Fruit fly (Drosophila melanogaster) whole organism, prepupa: Measurements from ENCODE around the gene unc80.
A peak's percentile ranks its signal among the peaks of the same experiment; 100 is the strongest.

ENCODE experiments used
- Blimp-1 ChIP-seq: fragments of 200-800 bp; sonication (Bioruptor generic); optimal IDR thresholded peaks from 3 replicates; lab custom pipeline; 2017; ENCODE audit warnings: missing biosample characterization, missing genetic modification characterization, mild to moderate bottlenecking, moderate library complexity, missing genetic modification reagents
- CG10631 ChIP-seq: fragments of 200-800 bp; sonication (Bioruptor generic); optimal IDR thresholded peaks from 2 replicates; lab custom pipeline; 2016; ENCODE audit warnings: missing biosample characterization, missing genetic modification characterization
- CG11294 ChIP-seq: fragments of 200-800 bp; sonication (Bioruptor generic); IDR thresholded peaks from 2 replicates; pipeline ENCODE4 v1.3.6; 2022; ENCODE audit warnings: missing biosample characterization, missing genetic modification characterization
- CG11762 ChIP-seq: fragments of 200-800 bp; sonication (Bioruptor generic); optimal IDR thresholded peaks from 3 replicates; lab custom pipeline; 2016; ENCODE audit warnings: missing biosample characterization, missing genetic modification characterization; ENCODE audit not compliant: insufficient read depth
- CG11902 ChIP-seq: fragments of 200-800 bp; sonication (Bioruptor generic); optimal IDR thresholded peaks from 3 replicates; lab custom pipeline; 2016; ENCODE audit warnings: missing biosample characterization, missing genetic modification characterization
- CG15336 ChIP-seq: fragments of 200-800 bp; sonication (Bioruptor generic); IDR thresholded peaks from 2 replicates; pipeline ENCODE4 v1.3.6; 2022; ENCODE audit warnings: missing biosample characterization, missing genetic modification characterization
- CG1621 ChIP-seq: fragments of 200-800 bp; sonication (Bioruptor generic); optimal IDR thresholded peaks from 3 replicates; lab custom pipeline; 2018; ENCODE audit warnings: missing biosample characterization, mild to moderate bottlenecking, missing genetic modification characterization
- CG16779 ChIP-seq: fragments of 200-800 bp; sonication (Bioruptor generic); optimal IDR thresholded peaks from 3 replicates; lab custom pipeline; 2017; ENCODE audit warnings: missing biosample characterization, mild to moderate bottlenecking, missing genetic modification characterization
- CG3032 ChIP-seq: fragments of 200-800 bp; optimal IDR thresholded peaks from 2 replicates; lab custom pipeline; 2019; ENCODE audit warnings: missing biosample characterization, mild to moderate bottlenecking, missing genetic modification characterization, moderate library complexity
- CG31627 ChIP-seq: fragments of 200-800 bp; sonication (Bioruptor generic); optimal IDR thresholded peaks from 3 replicates; lab custom pipeline; 2016; ENCODE audit warnings: missing biosample characterization, missing genetic modification characterization
- CG32006 ChIP-seq: fragments of 200-800 bp; sonication (Bioruptor generic); optimal IDR thresholded peaks from 3 replicates; lab custom pipeline; 2017; ENCODE audit warnings: missing biosample characterization, mild to moderate bottlenecking, missing genetic modification characterization
- CG34406 ChIP-seq: fragments of 200-800 bp; sonication (Bioruptor generic); optimal IDR thresholded peaks from 3 replicates; lab custom pipeline; 2016; ENCODE audit warnings: missing biosample characterization, missing genetic modification characterization
- CG3919 ChIP-seq: fragments of 200-800 bp; sonication (Bioruptor generic); optimal IDR thresholded peaks from 3 replicates; lab custom pipeline; 2016; ENCODE audit warnings: missing biosample characterization, missing genetic modification characterization
- CG4318 ChIP-seq: fragments of 200-800 bp; sonication (Bioruptor generic); optimal IDR thresholded peaks from 3 replicates; lab custom pipeline; 2017; ENCODE audit warnings: missing biosample characterization, mild to moderate bottlenecking, missing genetic modification characterization
- CG6163 ChIP-seq: fragments of 200-800 bp; sonication (Bioruptor generic); IDR thresholded peaks from 3 replicates; pipeline ENCODE4 v1.3.6; 2022; ENCODE audit warnings: missing biosample characterization, missing genetic modification characterization
- CG6276 ChIP-seq: fragments of 200-800 bp; sonication (Bioruptor generic); optimal IDR thresholded peaks from 2 replicates; lab custom pipeline; 2017; ENCODE audit warnings: missing biosample characterization, mild to moderate bottlenecking, missing genetic modification characterization
- CG6792 ChIP-seq: fragments of 200-800 bp; sonication (Bioruptor generic); optimal IDR thresholded peaks from 3 replicates; lab custom pipeline; 2016; ENCODE audit warnings: missing biosample characterization, missing genetic modification characterization
- CG6808 ChIP-seq: fragments of 200-800 bp; sonication (Bioruptor generic); optimal IDR thresholded peaks from 3 replicates; lab custom pipeline; 2017; ENCODE audit warnings: missing biosample characterization, missing genetic modification characterization, mild to moderate bottlenecking, moderate library complexity, missing genetic modification reagents
- CG6854 ChIP-seq: fragments of 200-800 bp; sonication (Bioruptor generic); optimal IDR thresholded peaks from 2 replicates; lab custom pipeline; 2017; ENCODE audit warnings: missing biosample characterization, mild to moderate bottlenecking, missing genetic modification characterization
- CG8119 ChIP-seq: fragments of 200-800 bp; sonication (Bioruptor generic); IDR thresholded peaks from 3 replicates; pipeline ENCODE4 v1.3.6; 2022; ENCODE audit warnings: missing biosample characterization, missing genetic modification characterization
- CG8319 ChIP-seq: fragments of 200-800 bp; sonication (Bioruptor generic); optimal IDR thresholded peaks from 3 replicates; lab custom pipeline; 2016; ENCODE audit warnings: missing biosample characterization, missing genetic modification characterization
- CG8632 ChIP-seq: fragments of 200-800 bp; sonication (Bioruptor generic); optimal IDR thresholded peaks from 3 replicates; lab custom pipeline; 2016; ENCODE audit warnings: missing biosample characterization, missing genetic modification characterization
- CG9139 ChIP-seq: fragments of 200-800 bp; sonication (Bioruptor generic); optimal IDR thresholded peaks from 3 replicates; lab custom pipeline; 2017; ENCODE audit warnings: missing biosample characterization, mild to moderate bottlenecking, missing genetic modification characterization
- Eip75B ChIP-seq: fragments of 200-800 bp; sonication (Bioruptor generic); optimal IDR thresholded peaks from 3 replicates; lab custom pipeline; 2016; ENCODE audit warnings: missing biosample characterization, missing genetic modification characterization
- Eip78C ChIP-seq: fragments of 200-800 bp; sonication (Bioruptor generic); peaks from one replicate; lab custom pipeline; 2016; ENCODE audit warnings: missing biosample characterization, missing genetic modification characterization
- Eip93F ChIP-seq: fragments of 200-800 bp; sonication (Bioruptor generic); optimal IDR thresholded peaks from 2 replicates; lab custom pipeline; 2016; ENCODE audit warnings: missing biosample characterization, mild to moderate bottlenecking, missing genetic modification characterization
- Gug ChIP-seq: fragments of 200-800 bp; sonication (Bioruptor generic); IDR thresholded peaks from 2 replicates; pipeline ENCODE4 v1.3.6; 2022; ENCODE audit warnings: missing biosample characterization, missing genetic modification characterization
- Hr38 ChIP-seq: sonication (Bioruptor generic); optimal IDR thresholded peaks from 2 replicates; lab custom pipeline; 2016; ENCODE audit warnings: missing biosample characterization, missing genetic modification characterization
- Hr4 ChIP-seq: fragments of 200-800 bp; sonication (Bioruptor generic); optimal IDR thresholded peaks from 3 replicates; lab custom pipeline; 2016; ENCODE audit warnings: missing biosample characterization, missing genetic modification characterization
- Lpt ChIP-seq: fragments of 200-800 bp; sonication (Bioruptor generic); optimal IDR thresholded peaks from 3 replicates; lab custom pipeline; 2016; ENCODE audit warnings: missing biosample characterization, missing genetic modification characterization
- Met ChIP-seq: fragments of 200-800 bp; sonication (Bioruptor generic); optimal IDR thresholded peaks from 3 replicates; lab custom pipeline; 2016; ENCODE audit warnings: missing biosample characterization, missing genetic modification characterization
- OdsH ChIP-seq: fragments of 200-800 bp; sonication (Bioruptor generic); optimal IDR thresholded peaks from 3 replicates; lab custom pipeline; 2016; ENCODE audit warnings: missing biosample characterization, missing genetic modification characterization
- Smox ChIP-seq: fragments of 200-800 bp; sonication (Bioruptor generic); optimal IDR thresholded peaks from 3 replicates; lab custom pipeline; 2016; ENCODE audit warnings: missing biosample characterization, missing genetic modification characterization
- Sox102F ChIP-seq: fragments of 200-800 bp; sonication (Bioruptor generic); optimal IDR thresholded peaks from 2 replicates; lab custom pipeline; 2016; ENCODE audit warnings: missing biosample characterization, mild to moderate bottlenecking, missing genetic modification characterization
- Sox15 ChIP-seq: fragments of 200-800 bp; sonication (Bioruptor generic); optimal IDR thresholded peaks from 3 replicates; lab custom pipeline; 2016; ENCODE audit warnings: missing biosample characterization, missing genetic modification characterization
- achi ChIP-seq: fragments of 200-800 bp; sonication (Bioruptor generic); optimal IDR thresholded peaks from 3 replicates; lab custom pipeline; 2016; ENCODE audit warnings: missing biosample characterization, missing genetic modification characterization
- acj6 ChIP-seq: fragments of 200-800 bp; sonication (Bioruptor generic); optimal IDR thresholded peaks from 3 replicates; lab custom pipeline; 2016; ENCODE audit warnings: missing biosample characterization, missing genetic modification characterization
- cyc ChIP-seq: fragments of 200-800 bp; sonication (Bioruptor generic); optimal IDR thresholded peaks from 3 replicates; lab custom pipeline; 2016; ENCODE audit warnings: missing biosample characterization, missing genetic modification characterization
- dac ChIP-seq: fragments of 200-800 bp; sonication (Bioruptor generic); optimal IDR thresholded peaks from 2 replicates; lab custom pipeline; 2017; ENCODE audit warnings: missing biosample characterization, mild to moderate bottlenecking, missing genetic modification characterization
- eg ChIP-seq: fragments of 200-800 bp; sonication (Bioruptor generic); IDR thresholded peaks from 3 replicates; pipeline ENCODE4 v1.3.6; 2022; ENCODE audit warnings: missing biosample characterization, missing genetic modification characterization
- esn ChIP-seq: fragments of 200-800 bp; sonication (Bioruptor generic); optimal IDR thresholded peaks from 2 replicates; lab custom pipeline; 2016; ENCODE audit warnings: missing biosample characterization, mild to moderate bottlenecking, missing genetic modification characterization, moderate library complexity
- fd59A ChIP-seq: fragments of 200-800 bp; sonication (Bioruptor generic); optimal IDR thresholded peaks from 2 replicates; lab custom pipeline; 2017; ENCODE audit warnings: missing biosample characterization, mild to moderate bottlenecking, missing genetic modification characterization, missing genetic modification reagents
- fd85E ChIP-seq: fragments of 200-800 bp; sonication (Bioruptor generic); optimal IDR thresholded peaks from 3 replicates; lab custom pipeline; 2016; ENCODE audit warnings: missing biosample characterization, missing genetic modification characterization
- fkh ChIP-seq: fragments of 200-800 bp; sonication (Bioruptor generic); optimal IDR thresholded peaks from 3 replicates; lab custom pipeline; 2017; ENCODE audit warnings: missing biosample characterization, mild to moderate bottlenecking, missing genetic modification characterization, moderate library complexity
- lz ChIP-seq: fragments of 200-800 bp; sonication (Bioruptor generic); optimal IDR thresholded peaks from 3 replicates; lab custom pipeline; 2016; ENCODE audit warnings: missing biosample characterization, missing genetic modification characterization
- net ChIP-seq: fragments of 200-800 bp; sonication (Bioruptor generic); optimal IDR thresholded peaks from 3 replicates; lab custom pipeline; 2016; ENCODE audit warnings: missing biosample characterization, missing genetic modification characterization
- pdm3 ChIP-seq: fragments of 200-800 bp; sonication (Bioruptor generic); optimal IDR thresholded peaks from 3 replicates; lab custom pipeline; 2016; ENCODE audit warnings: missing biosample characterization, missing genetic modification characterization
- salr ChIP-seq, 2 experiments: fragments of 200-800 bp; sonication (Bioruptor generic); optimal IDR thresholded peaks; 3 replicates each; lab custom pipeline; 2016 to 2018; ENCODE audit warnings: missing biosample characterization in 2 of 2, missing genetic modification characterization in 2 of 2, mild to moderate bottlenecking in 1 of 2
- spab ChIP-seq: fragments of 200-800 bp; sonication (Bioruptor generic); optimal IDR thresholded peaks from 2 replicates; lab custom pipeline; 2017; ENCODE audit warnings: missing biosample characterization, mild to moderate bottlenecking, missing genetic modification characterization, missing genetic modification reagents
- ss ChIP-seq, 2 experiments: fragments of 200-800 bp; sonication (Bioruptor generic); optimal IDR thresholded peaks; 2 replicates in 1 of 2; 3 replicates in 1 of 2; lab custom pipeline; 2017 to 2018; ENCODE audit warnings: mild to moderate bottlenecking in 2 of 2, missing biosample characterization in 2 of 2, missing genetic modification characterization in 2 of 2, moderate library complexity in 1 of 2
- svp ChIP-seq: fragments of 200-800 bp; sonication (Bioruptor generic); peaks from one replicate; lab custom pipeline; 2016; ENCODE audit warnings: missing biosample characterization, missing genetic modification characterization
- topi ChIP-seq: fragments of 200-800 bp; sonication (Bioruptor generic); optimal IDR thresholded peaks from 3 replicates; lab custom pipeline; 2016; ENCODE audit warnings: missing biosample characterization, missing genetic modification characterization
- vri ChIP-seq: fragments of 200-800 bp; sonication (Bioruptor generic); optimal IDR thresholded peaks from 3 replicates; lab custom pipeline; 2016; ENCODE audit warnings: missing biosample characterization, mild to moderate bottlenecking, missing genetic modification characterization

Gene unc80

dm6 chr3R:27706039-27706580 lies 43.9 kb downstream of the unc80 start:
- TF ChIP-seq fd59A = no peak
- TF ChIP-seq Hr4 = no peak
- TF ChIP-seq Eip78C (GFP tag; lab: Kevin White, UChicago) = peak; percentile 17
- TF ChIP-seq CG6808 = peak; percentile 19
- TF ChIP-seq CG8319 (GFP tag; lab: Kevin White, UChicago) = no peak
- no peak for TF ChIP-seq salr (GFP tag; optimal IDR thresholded peaks at IDR 0.05; lab: Kevin White, UChicago)
- peak; percentile 10 for TF ChIP-seq CG6854 (GFP tag; lab: Kevin White, UChicago)
- no peak for TF ChIP-seq Met (GFP tag; lab: Kevin White, UChicago)
- no peak for TF ChIP-seq dac (GFP tag; lab: Kevin White, UChicago)
- peak; percentile 76 for TF ChIP-seq CG6276
- no peak for TF ChIP-seq CG32006
- no peak for TF ChIP-seq Hr38 (GFP tag; lab: Kevin White, UChicago)
- peak; percentile 89 for TF ChIP-seq svp (GFP tag; lab: Kevin White, UChicago)
- no peak; the same call in 1 of the 2 replicates for TF ChIP-seq CG15336 (GFP tag; lab: Robert Waterston, UW)
- no peak for TF ChIP-seq spab (GFP tag; lab: Kevin White, UChicago)
- no peak for TF ChIP-seq Smox (GFP tag; lab: Kevin White, UChicago)
- peak; percentile 46 to 59 for TF ChIP-seq ss (GFP tag; optimal IDR thresholded peaks at IDR 0.05; lab: Kevin White, UChicago)
- TF ChIP-seq Eip75B (GFP tag; lab: Kevin White, UChicago) = no peak
- no peak for TF ChIP-seq CG4318
- TF ChIP-seq vri = peak; percentile 89
- no peak for TF ChIP-seq fkh (GFP tag; lab: Kevin White, UChicago)
- TF ChIP-seq Lpt (GFP tag; lab: Kevin White, UChicago) = no peak
- no peak for TF ChIP-seq CG11902 (GFP tag; lab: Kevin White, UChicago)
- TF ChIP-seq Sox15 = no peak
- no peak for TF ChIP-seq CG3032 (tag; lab: Kevin White, UChicago)
- no peak for TF ChIP-seq eg (GFP tag; lab: Robert Waterston, UW)
- TF ChIP-seq CG8119 (GFP tag; lab: Robert Waterston, UW) = peak; percentile 21; the same call in 1 of the 3 replicates
- no peak for TF ChIP-seq fd85E
- TF ChIP-seq OdsH = no peak
- no peak for TF ChIP-seq CG34406 (GFP tag; lab: Kevin White, UChicago)
- no peak for TF ChIP-seq CG31627
- TF ChIP-seq CG1621 (tag; lab: Kevin White, UChicago) = no peak
- no peak for TF ChIP-seq cyc
- no peak for TF ChIP-seq CG3919 (GFP tag; lab: Kevin White, UChicago)
- TF ChIP-seq net = no peak
- TF ChIP-seq CG9139 (GFP tag; lab: Kevin White, UChicago) = peak; percentile 38
- TF ChIP-seq CG11762 = no peak
- no peak for TF ChIP-seq CG6792 (GFP tag; lab: Kevin White, UChicago)
- no peak for TF ChIP-seq CG10631 (GFP tag; lab: Kevin White, UChicago)
- TF ChIP-seq acj6 = no peak
- TF ChIP-seq esn = no peak
- TF ChIP-seq topi (GFP tag; lab: Kevin White, UChicago) = no peak
- TF ChIP-seq CG8632 = no peak
- TF ChIP-seq CG6163 (GFP tag; lab: Robert Waterston, UW) = no peak
- TF ChIP-seq CG11294 (GFP tag; lab: Robert Waterston, UW) = no peak
- TF ChIP-seq Sox102F (GFP tag; lab: Kevin White, UChicago) = no peak
- no peak for TF ChIP-seq Eip93F (GFP tag; lab: Kevin White, UChicago)
- no peak for TF ChIP-seq achi
- TF ChIP-seq Blimp-1 (GFP tag; lab: Kevin White, UChicago) = no peak
- no peak for TF ChIP-seq lz (GFP tag; lab: Kevin White, UChicago)
- no peak for TF ChIP-seq pdm3 (GFP tag; lab: Kevin White, UChicago)
- TF ChIP-seq Gug = no peak
- peak; percentile 45 for TF ChIP-seq CG16779
